Worm (Caenorhabditis elegans) whole organism, early embryonic: ENCODE results near the gene fbxb-7.

Experiments
- B0310.2 ChIP-seq: sonication (generic microtip); optimal IDR thresholded peaks from 2 replicates; lab custom pipeline; 2016; ENCODE audit warnings: mild to moderate bottlenecking, missing genetic modification characterization, missing compliant biosample characterization
- aly-1 ChIP-seq: sonication (generic microtip); optimal IDR thresholded peaks from 2 replicates; lab custom pipeline; 2016; ENCODE audit warnings: missing genetic modification characterization, missing compliant biosample characterization
- ama-1 ChIP-seq: fragments of 150-350 bp; optimal IDR thresholded peaks from 2 replicates; lab custom pipeline; 2014
- ceh-36 ChIP-seq: sonication (generic microtip); optimal IDR thresholded peaks from 2 replicates; lab custom pipeline; 2016; ENCODE audit warnings: missing genetic modification characterization, inconsistent platforms, missing compliant biosample characterization
- ets-7 ChIP-seq: sonication (generic microtip); optimal IDR thresholded peaks from 2 replicates; lab custom pipeline; 2016; ENCODE audit warnings: missing genotype, missing genetic modification characterization, missing compliant biosample characterization
- flt-1 ChIP-seq: fragments of 200-800 bp; sonication (Bioruptor generic); IDR thresholded peaks from 2 replicates; pipeline ENCODE4 v1.3.6; 2022; ENCODE audit warnings: missing genetic modification characterization, missing compliant biosample characterization
- hmbx-1 ChIP-seq: sonication (generic microtip); optimal IDR thresholded peaks from 2 replicates; lab custom pipeline; 2016; ENCODE audit warnings: mild to moderate bottlenecking, missing genetic modification characterization, missing compliant biosample characterization
- hmg-4 ChIP-seq: fragments of 200-800 bp; sonication (Bioruptor generic); optimal IDR thresholded peaks from 2 replicates; lab custom pipeline; 2018; ENCODE audit warnings: mild to moderate bottlenecking, missing genetic modification characterization, missing compliant biosample characterization
- pes-1 ChIP-seq: fragments of 200-800 bp; sonication (Bioruptor generic); IDR thresholded peaks from 2 replicates; pipeline ENCODE4 v1.3.6; 2022; ENCODE audit warnings: missing genetic modification reagents, missing genetic modification characterization, missing compliant biosample characterization
- scrt-1 ChIP-seq: fragments of 200-800 bp; sonication (Bioruptor generic); IDR thresholded peaks from 2 replicates; pipeline ENCODE4 v1.3.6; 2022; ENCODE audit warnings: missing genetic modification characterization, missing compliant biosample characterization
- sea-1 ChIP-seq: fragments of 200-800 bp; sonication (Bioruptor generic); conservative IDR thresholded peaks from 2 replicates; pipeline ENCODE4 v1.3.6; 2022; ENCODE audit warnings: missing genetic modification characterization, missing compliant biosample characterization
- tbx-11 ChIP-seq: fragments of 200-800 bp; sonication (Bioruptor generic); IDR thresholded peaks from 2 replicates; pipeline ENCODE4 v1.3.6; 2022; ENCODE audit warnings: missing genetic modification characterization, missing compliant biosample characterization
- tbx-37 ChIP-seq: fragments of 200-800 bp; sonication (Bioruptor generic); conservative IDR thresholded peaks from 2 replicates; pipeline ENCODE4 v1.3.6; 2022; ENCODE audit warnings: missing genetic modification reagents, missing genetic modification characterization, missing compliant biosample characterization
- tra-4 ChIP-seq: sonication (generic microtip); optimal IDR thresholded peaks from 2 replicates; lab custom pipeline; 2017; ENCODE audit warnings: missing genetic modification characterization, missing compliant biosample characterization

- no peak for TF ChIP-seq tra-4 (tag; lab: Kevin White, UChicago)
- TF ChIP-seq ama-1 (lab: Kevin White, UChicago) = no peak
- no peak for TF ChIP-seq flt-1 (GFP tag; lab: Robert Waterston, UW)
- TF ChIP-seq tbx-37 (GFP tag; lab: Robert Waterston, UW) = no peak
- no peak for TF ChIP-seq aly-1
- TF ChIP-seq tbx-11 = no peak
- no peak for TF ChIP-seq hmbx-1 (tag; lab: Kevin White, UChicago)
- no peak for TF ChIP-seq sea-1
- no peak for TF ChIP-seq ets-7 (tag; lab: Kevin White, UChicago)
- TF ChIP-seq scrt-1 (GFP tag; lab: Robert Waterston, UW) = no peak
- no peak for TF ChIP-seq B0310.2 (tag; lab: Kevin White, UChicago)
- TF ChIP-seq hmg-4 (GFP tag; lab: Kevin White, UChicago) = no peak
- TF ChIP-seq pes-1 = no peak
- TF ChIP-seq ceh-36 = no peak
These were observed 29.6 kb upstream of the fbxb-7 start, which contains the start of gene skr-5 for ce11 chrV:17347602-17348001.
